Worm (Caenorhabditis elegans) whole organism, midembryonic: ENCODE results near the gene F18A12.7.

Source experiments
- T22C8.4 ChIP-seq: fragments of 200-800 bp; sonication (Bioruptor generic); IDR thresholded peaks from 2 replicates; pipeline ENCODE4 v1.3.6; 2022; ENCODE audit warnings: missing genetic modification characterization, missing compliant biosample characterization
- cog-1 ChIP-seq: sonication (generic microtip); optimal IDR thresholded peaks from 2 replicates; lab custom pipeline; 2016; ENCODE audit warnings: missing genetic modification characterization, missing compliant biosample characterization
- flt-1 ChIP-seq: fragments of 200-800 bp; sonication (Bioruptor generic); IDR thresholded peaks from 2 replicates; pipeline ENCODE4 v1.3.6; 2022; ENCODE audit warnings: missing genetic modification characterization, missing compliant biosample characterization
- klf-2 ChIP-seq: fragments of 200-800 bp; sonication (Bioruptor generic); conservative IDR thresholded peaks from 2 replicates; pipeline ENCODE4 v1.3.6; 2022; ENCODE audit warnings: missing genetic modification reagents, missing genetic modification characterization, missing compliant biosample characterization
- med-1 ChIP-seq: sonication (generic microtip); optimal IDR thresholded peaks from 2 replicates; lab custom pipeline; 2017; ENCODE audit warnings: missing genetic modification characterization, mild to moderate bottlenecking, missing compliant biosample characterization, antibody characterized with exemption, missing genetic modification reagents; ENCODE audit not compliant: insufficient read depth
- ref-1 ChIP-seq: fragments of 200-800 bp; sonication (Bioruptor generic); conservative IDR thresholded peaks from 2 replicates; pipeline ENCODE4 v1.3.6; 2022; ENCODE audit warnings: missing genetic modification reagents, missing genetic modification characterization, missing compliant biosample characterization
- tab-1 ChIP-seq: fragments of 200-800 bp; sonication (Bioruptor generic); IDR thresholded peaks from 2 replicates; pipeline ENCODE4 v1.3.6; 2022; ENCODE audit warnings: missing genetic modification characterization, missing compliant biosample characterization
- ztf-23 ChIP-seq: fragments of 200-800 bp; sonication (Bioruptor generic); IDR thresholded peaks from 2 replicates; pipeline ENCODE4 v1.3.6; 2022; ENCODE audit warnings: missing genetic modification reagents, missing genetic modification characterization, missing compliant biosample characterization
- ztf-29 ChIP-seq: fragments of 200-800 bp; sonication (Bioruptor generic); IDR thresholded peaks from 2 replicates; pipeline ENCODE4 v1.3.6; 2022; ENCODE audit warnings: missing genetic modification reagents, missing genetic modification characterization, missing compliant biosample characterization

F18A12.7 gene

ce11 chrII:3402854-3403253 lies 11.4 kb downstream of the F18A12.7 start, which contains the start of gene nep-10:
Gene nep-10 (minus strand): TSS chrII:3402954.
- TF ChIP-seq flt-1 (GFP tag; lab: Robert Waterston, UW), result no peak
- no peak for TF ChIP-seq ztf-23 (GFP tag; lab: Robert Waterston, UW)
- no peak for TF ChIP-seq ref-1 (GFP tag; lab: Robert Waterston, UW)
- TF ChIP-seq T22C8.4 (GFP tag; lab: Robert Waterston, UW), result no peak
- TF ChIP-seq med-1 (GFP tag; lab: Kevin White, UChicago), result no peak
- no peak for TF ChIP-seq tab-1 (GFP tag; lab: Robert Waterston, UW)
- TF ChIP-seq klf-2 (GFP tag; lab: Robert Waterston, UW), result no peak

- TF ChIP-seq tab-1 (GFP tag; lab: Robert Waterston, UW), result no peak
- TF ChIP-seq flt-1 (GFP tag; lab: Robert Waterston, UW), result no peak
- no peak for TF ChIP-seq ztf-23 (GFP tag; lab: Robert Waterston, UW)
- no peak for TF ChIP-seq ztf-29 (GFP tag; lab: Robert Waterston, UW)
- no peak for TF ChIP-seq med-1 (GFP tag; lab: Kevin White, UChicago)
- no peak for TF ChIP-seq cog-1 (tag; lab: Kevin White, UChicago)
- TF ChIP-seq klf-2 (GFP tag; lab: Robert Waterston, UW), result no peak
- no peak for TF ChIP-seq T22C8.4 (GFP tag; lab: Robert Waterston, UW)
- TF ChIP-seq ref-1 (GFP tag; lab: Robert Waterston, UW), result no peak
Measured at ce11 chrII:3399212-3399611, 15.1 kb downstream of the F18A12.7 start, which contains the start of gene nep-9. Gene nep-9 (minus strand): TSS chrII:3399312.

ce11 chrII:3395484-3395883 lies 18.8 kb downstream of the F18A12.7 start, which contains the start of gene nep-20:
Gene nep-20 (minus strand): TSS chrII:3395584.
- TF ChIP-seq T22C8.4 (GFP tag; lab: Robert Waterston, UW) (no peak), tab-1 (GFP tag; lab: Robert Waterston, UW) (no peak), flt-1 (GFP tag; lab: Robert Waterston, UW) (no peak), cog-1 (tag; lab: Kevin White, UChicago) (no peak)

ce11 chrII:3387503-3387902 lies 26.8 kb downstream of the F18A12.7 start, which contains the start of gene T06D4.6:
Gene T06D4.6 (minus strand): TSS chrII:3387603.
- TF ChIP-seq ztf-29 (GFP tag; lab: Robert Waterston, UW) (no peak), med-1 (GFP tag; lab: Kevin White, UChicago) (no peak), tab-1 (GFP tag; lab: Robert Waterston, UW) (no peak), flt-1 (GFP tag; lab: Robert Waterston, UW) (no peak), klf-2 (GFP tag; lab: Robert Waterston, UW) (no peak), cog-1 (tag; lab: Kevin White, UChicago) (no peak), ref-1 (GFP tag; lab: Robert Waterston, UW) (no peak), T22C8.4 (GFP tag; lab: Robert Waterston, UW) (no peak), ztf-23 (GFP tag; lab: Robert Waterston, UW) (no peak)

- TF ChIP-seq ref-1 (GFP tag; lab: Robert Waterston, UW), result no peak
- TF ChIP-seq ztf-29 (GFP tag; lab: Robert Waterston, UW), result no peak
- no peak for TF ChIP-seq tab-1 (GFP tag; lab: Robert Waterston, UW)
- TF ChIP-seq med-1 (GFP tag; lab: Kevin White, UChicago), result no peak
Measured at ce11 chrII:3385736-3386135, 28.5 kb downstream of the F18A12.7 start, which contains the start of gene T06D4.2. Gene T06D4.2 (minus strand): TSS chrII:3385905.

- TF ChIP-seq klf-2 (GFP tag; lab: Robert Waterston, UW), result no peak
- no peak for TF ChIP-seq ztf-23 (GFP tag; lab: Robert Waterston, UW)
- TF ChIP-seq T22C8.4 (GFP tag; lab: Robert Waterston, UW), result no peak
- no peak for TF ChIP-seq ref-1 (GFP tag; lab: Robert Waterston, UW)
- TF ChIP-seq ztf-29 (GFP tag; lab: Robert Waterston, UW), result no peak
- TF ChIP-seq cog-1 (tag; lab: Kevin White, UChicago), result no peak
- TF ChIP-seq med-1 (GFP tag; lab: Kevin White, UChicago), result no peak
- no peak for TF ChIP-seq flt-1 (GFP tag; lab: Robert Waterston, UW)
- no peak for TF ChIP-seq tab-1 (GFP tag; lab: Robert Waterston, UW)
Measured at ce11 chrII:3383116-3383515, 31.2 kb downstream of the F18A12.7 start.

- no peak for TF ChIP-seq ztf-23 (GFP tag; lab: Robert Waterston, UW)
- TF ChIP-seq cog-1 (tag; lab: Kevin White, UChicago), result no peak
- no peak for TF ChIP-seq tab-1 (GFP tag; lab: Robert Waterston, UW)
- TF ChIP-seq ref-1 (GFP tag; lab: Robert Waterston, UW), result no peak
Measured at ce11 chrII:3381510-3381909, 32.8 kb downstream of the F18A12.7 start, which contains the start of gene T06D4.1. Gene T06D4.1 (plus strand): TSS chrII:3381830.

ce11 chrII:3378275-3378674 lies 36.0 kb downstream of the F18A12.7 start, which contains the start of gene Y49F6C.2:
Gene Y49F6C.2 (plus strand): TSS chrII:3378575.
- no peak for TF ChIP-seq flt-1 (GFP tag; lab: Robert Waterston, UW)
- TF ChIP-seq klf-2 (GFP tag; lab: Robert Waterston, UW), result no peak
- no peak for TF ChIP-seq T22C8.4 (GFP tag; lab: Robert Waterston, UW)
- no peak for TF ChIP-seq ref-1 (GFP tag; lab: Robert Waterston, UW)
- no peak for TF ChIP-seq cog-1 (tag; lab: Kevin White, UChicago)
- TF ChIP-seq med-1 (GFP tag; lab: Kevin White, UChicago), result no peak
- TF ChIP-seq ztf-29 (GFP tag; lab: Robert Waterston, UW), result no peak

ce11 chrII:3376789-3377188 lies 37.5 kb downstream of the F18A12.7 start, which contains the start of gene bath-9:
Gene bath-9 (plus strand): TSS chrII:3377089.
- TF ChIP-seq tab-1 (GFP tag; lab: Robert Waterston, UW), result no peak
- no peak for TF ChIP-seq ztf-29 (GFP tag; lab: Robert Waterston, UW)
- no peak for TF ChIP-seq cog-1 (tag; lab: Kevin White, UChicago)
- TF ChIP-seq med-1 (GFP tag; lab: Kevin White, UChicago), result no peak
- no peak for TF ChIP-seq ref-1 (GFP tag; lab: Robert Waterston, UW)
- no peak for TF ChIP-seq klf-2 (GFP tag; lab: Robert Waterston, UW)
- no peak for TF ChIP-seq T22C8.4 (GFP tag; lab: Robert Waterston, UW)
- no peak for TF ChIP-seq ztf-23 (GFP tag; lab: Robert Waterston, UW)
- TF ChIP-seq flt-1 (GFP tag; lab: Robert Waterston, UW), result no peak
